Worm (Caenorhabditis elegans) whole organism, L1 larva: ENCODE data around the gene F43C11.12.

Experiments
- C16A3.4 ChIP-seq: fragments of 150-350 bp; optimal IDR thresholded peaks from 2 replicates; lab custom pipeline; 2014; ENCODE audit warnings: missing biosample characterization, missing genetic modification characterization
- ama-1 ChIP-seq: fragments of 150-350 bp; optimal IDR thresholded peaks from 2 replicates; lab custom pipeline; 2014
- ceh-63 ChIP-seq: fragments of 200-800 bp; sonication (Bioruptor generic); optimal IDR thresholded peaks from 2 replicates; lab custom pipeline; 2018; ENCODE audit warnings: mild to moderate bottlenecking, missing genetic modification characterization, missing compliant biosample characterization
- efl-1 ChIP-seq, 4 experiments: fragments of 150-350 bp; optimal IDR thresholded peaks in 3 of 4; peaks in 1 of 4; 1 replicate in 1 of 4; 2 replicates in 3 of 4; lab custom pipeline; 2014; ENCODE audit warnings: missing biosample characterization in 2 of 4, missing genetic modification characterization in 2 of 4, missing genetic modification reagents in 2 of 4
- efl-3 ChIP-seq: fragments of 200-800 bp; sonication (Bioruptor generic); optimal IDR thresholded peaks from 2 replicates; lab custom pipeline; 2018; ENCODE audit warnings: mild to moderate bottlenecking, missing genetic modification characterization, missing compliant biosample characterization
- elt-2 ChIP-seq: sonication (generic microtip); optimal IDR thresholded peaks from 2 replicates; lab custom pipeline; 2016; ENCODE audit warnings: missing genetic modification characterization, mild to moderate bottlenecking, inconsistent platforms, missing compliant biosample characterization, missing genetic modification reagents
- hlh-17 ChIP-seq: fragments of 200-800 bp; sonication (Bioruptor generic); optimal IDR thresholded peaks from 2 replicates; lab custom pipeline; 2018; ENCODE audit warnings: missing genetic modification characterization, mild to moderate bottlenecking, missing compliant biosample characterization, moderate library complexity, borderline replicate concordance
- hpl-2 ChIP-seq: fragments of 150-350 bp; optimal IDR thresholded peaks from 2 replicates; lab custom pipeline; 2014; ENCODE audit warnings: missing biosample characterization, missing genetic modification reagents, missing genetic modification characterization
- irx-1 ChIP-seq: sonication (generic microtip); optimal IDR thresholded peaks from 2 replicates; lab custom pipeline; 2016; ENCODE audit warnings: missing genetic modification characterization, missing compliant biosample characterization
- isw-1 ChIP-seq: fragments of 200-800 bp; sonication (Bioruptor generic); IDR thresholded peaks from 2 replicates; pipeline ENCODE4 v1.3.6; 2022; ENCODE audit warnings: missing genetic modification characterization, missing compliant biosample characterization
- lin-14 ChIP-seq: fragments of 200-800 bp; sonication (Bioruptor generic); optimal IDR thresholded peaks from 2 replicates; lab custom pipeline; 2018; ENCODE audit warnings: mild to moderate bottlenecking, missing genetic modification characterization, moderate library complexity, missing compliant biosample characterization
- nhr-28 ChIP-seq: fragments of 150-350 bp; optimal IDR thresholded peaks from 2 replicates; lab custom pipeline; 2014; ENCODE audit warnings: missing biosample characterization, missing genetic modification characterization
- nhr-47 ChIP-seq: sonication (generic microtip); optimal IDR thresholded peaks from 2 replicates; lab custom pipeline; 2016; ENCODE audit warnings: mild to moderate bottlenecking, missing genetic modification characterization, moderate library complexity, missing compliant biosample characterization
- nhr-85 ChIP-seq: sonication (generic microtip); peaks from one replicate; lab custom pipeline; 2016; ENCODE audit warnings: missing genetic modification characterization, inconsistent platforms, missing compliant biosample characterization
- pqm-1 ChIP-seq: sonication (generic microtip); optimal IDR thresholded peaks from 3 replicates; lab custom pipeline; 2017; ENCODE audit warnings: missing biosample characterization, missing genetic modification characterization
- unc-130 ChIP-seq: fragments of 150-350 bp; optimal IDR thresholded peaks from 2 replicates; lab custom pipeline; 2017; ENCODE audit warnings: missing biosample characterization, missing genetic modification characterization, inconsistent platforms
- unc-98 ChIP-seq: fragments of 200-800 bp; sonication (Bioruptor generic); IDR thresholded peaks from 2 replicates; pipeline ENCODE4 v1.3.6; 2022; ENCODE audit warnings: missing genetic modification characterization, missing compliant biosample characterization

F43C11.12 gene

ce11 chrII:2324956-2325355 is 41.6 kb downstream of the F43C11.12 start, which contains the start of gene ZK1240.11:
Gene ZK1240.11 (plus strand): TSS chrII:2325256.
- TF ChIP-seq hpl-2 (GFP tag; lab: Kevin White, UChicago) (no peak), elt-2 (tag; lab: Kevin White, UChicago) (no peak), ama-1 (lab: Kevin White, UChicago) (no peak), efl-1 (optimal IDR thresholded peaks at IDR 0.05; lab: Kevin White, UChicago) (no peak), efl-1 (GFP tag; optimal IDR thresholded peaks at IDR 0.05 in 1 of 2; lab: Kevin White, UChicago) (peak in 1 of 2 experiments; percentile 25), ceh-63 (no peak), unc-130 (tag; lab: Kevin White, UChicago) (no peak)

DNA sequence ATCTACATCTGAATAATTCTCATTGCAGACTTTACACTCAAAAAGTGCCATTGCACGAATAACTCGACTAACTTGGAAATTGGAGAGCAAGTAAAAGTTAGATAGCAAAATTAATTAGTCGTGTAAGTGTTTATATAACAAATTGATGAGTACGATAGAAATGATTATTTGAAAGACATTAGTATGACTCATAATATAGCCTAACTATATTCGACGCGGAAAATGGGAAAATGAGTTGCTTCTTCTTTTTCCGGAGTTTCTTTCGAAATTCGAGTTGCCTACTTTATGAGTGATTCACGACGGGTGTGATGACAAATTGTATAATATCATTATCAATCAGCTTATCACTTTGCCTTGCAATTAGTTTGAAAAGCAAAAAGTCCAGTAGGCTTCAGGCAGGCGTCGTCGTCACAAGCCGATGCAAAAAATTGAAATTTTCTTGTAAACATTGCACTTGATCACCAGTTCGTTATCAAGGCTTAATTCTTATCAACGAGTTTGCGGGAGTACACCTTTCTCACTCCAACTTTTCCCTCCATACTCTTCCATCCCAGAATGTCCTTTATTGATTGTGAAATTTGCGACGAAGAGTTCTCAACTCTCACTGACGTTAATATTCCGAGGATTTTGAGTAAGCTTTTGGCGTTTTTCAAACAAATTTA is 43.5 kb downstream of the F43C11.12 start, which contains the start of the genes ZK1240.6 and ZK1240.2:
Gene ZK1240.6 (minus strand): TSS at position 51 of the 662 bp plus-strand sequence.
Gene ZK1240.2 (plus strand): TSS at position 520 of the 662 bp plus-strand sequence.
- TF ChIP-seq elt-2 (tag; lab: Kevin White, UChicago), result peak; percentile 74
- peak; percentile 49 for TF ChIP-seq pqm-1 (tag; lab: Kevin White, UChicago)
- no peak for TF ChIP-seq irx-1
- TF ChIP-seq hlh-17 (GFP tag; lab: Kevin White, UChicago), result no peak
- TF ChIP-seq lin-14, result no peak
- TF ChIP-seq efl-3 (GFP tag; lab: Kevin White, UChicago), result no peak

ce11 chrII:2320097-2320496 is 46.4 kb downstream of the F43C11.12 start, which contains the start of gene ZK1240.3:
Gene ZK1240.3 (plus strand): TSS chrII:2320334.
- TF ChIP-seq nhr-47 (tag; lab: Kevin White, UChicago), result no peak
- no peak for TF ChIP-seq nhr-85
- TF ChIP-seq unc-98 (GFP tag; lab: Robert Waterston, UW), result no peak
- TF ChIP-seq elt-2 (tag; lab: Kevin White, UChicago), result peak; percentile 30

ce11 chrII:2317883-2318357 is 48.6 kb downstream of the F43C11.12 start, which contains the start of the genes ZK1240.5 and ZK1240.9:
Gene ZK1240.5 (minus strand): TSS chrII:2317933.
Gene ZK1240.9 (plus strand): TSS chrII:2318189.
- TF ChIP-seq efl-1 (optimal IDR thresholded peaks at IDR 0.05; lab: Kevin White, UChicago), result no peak
- peak in 1 of 2 experiments; percentile 79 for TF ChIP-seq efl-1 (GFP tag; optimal IDR thresholded peaks at IDR 0.05 in 1 of 2; lab: Kevin White, UChicago)
- TF ChIP-seq C16A3.4, result no peak
- TF ChIP-seq isw-1 (GFP tag; lab: Robert Waterston, UW), result no peak
- TF ChIP-seq elt-2 (tag; lab: Kevin White, UChicago), result peak; percentile 35
- no peak for TF ChIP-seq nhr-28 (tag; lab: Kevin White, UChicago)
